Worm (Caenorhabditis elegans) whole organism, L2 larva: ENCODE data around the gene his-7.

ENCODE experiments used
- C34F6.9 ChIP-seq: fragments of 150-350 bp; optimal IDR thresholded peaks from 2 replicates; lab custom pipeline; 2014; ENCODE audit warnings: missing biosample characterization, missing genetic modification characterization
- F13H6.1 ChIP-seq: sonication (generic microtip); optimal IDR thresholded peaks from 2 replicates; lab custom pipeline; 2016; ENCODE audit warnings: missing genetic modification characterization, missing compliant biosample characterization
- ZK546.5 ChIP-seq: sonication (generic microtip); optimal IDR thresholded peaks from 2 replicates; lab custom pipeline; 2017; ENCODE audit warnings: missing biosample characterization, missing genetic modification characterization
- alr-1 ChIP-seq: fragments of 150-350 bp; optimal IDR thresholded peaks from 2 replicates; lab custom pipeline; 2014; ENCODE audit warnings: missing biosample characterization, missing genetic modification characterization
- ama-1 ChIP-seq: fragments of 150-350 bp; optimal IDR thresholded peaks from 2 replicates; lab custom pipeline; 2018; ENCODE audit warnings: inconsistent platforms
- blmp-1 ChIP-seq: sonication (generic microtip); optimal IDR thresholded peaks from 2 replicates; lab custom pipeline; 2017; ENCODE audit warnings: missing genetic modification characterization, mild to moderate bottlenecking, missing compliant biosample characterization, antibody characterized with exemption, moderate library complexity; ENCODE audit not compliant: insufficient read depth
- ceh-16 ChIP-seq: fragments of 150-350 bp; optimal IDR thresholded peaks from 2 replicates; lab custom pipeline; 2014; ENCODE audit warnings: missing biosample characterization, missing genetic modification characterization
- ceh-82 ChIP-seq: fragments of 150-350 bp; optimal IDR thresholded peaks from 2 replicates; lab custom pipeline; 2014; ENCODE audit warnings: missing biosample characterization, missing genetic modification characterization
- crh-2 ChIP-seq: sonication (generic microtip); optimal IDR thresholded peaks from 2 replicates; lab custom pipeline; 2017; ENCODE audit warnings: missing biosample characterization, missing genetic modification characterization
- dmd-4 ChIP-seq: sonication (generic microtip); optimal IDR thresholded peaks from 2 replicates; lab custom pipeline; 2017; ENCODE audit warnings: missing biosample characterization, missing genetic modification characterization
- egl-27 ChIP-seq: sonication (generic microtip); optimal IDR thresholded peaks from 3 replicates; lab custom pipeline; 2017; ENCODE audit warnings: missing biosample characterization, missing genetic modification reagents, missing genetic modification characterization
- elt-1 ChIP-seq: fragments of 150-350 bp; optimal IDR thresholded peaks from 2 replicates; lab custom pipeline; 2014; ENCODE audit warnings: missing biosample characterization, missing genetic modification characterization
- elt-3 ChIP-seq: sonication (generic microtip); optimal IDR thresholded peaks from 2 replicates; lab custom pipeline; 2017; ENCODE audit warnings: missing biosample characterization, missing genetic modification characterization
- fos-1 ChIP-seq: fragments of 150-350 bp; optimal IDR thresholded peaks from 2 replicates; lab custom pipeline; 2014; ENCODE audit warnings: missing biosample characterization, missing genetic modification characterization
- lin-11 ChIP-seq: fragments of 150-350 bp; sonication (generic microtip); optimal IDR thresholded peaks from 2 replicates; lab custom pipeline; 2014; ENCODE audit warnings: missing biosample characterization, missing genetic modification characterization, inconsistent platforms, mixed read lengths
- lin-39 ChIP-seq: fragments of 150-350 bp; optimal IDR thresholded peaks from 2 replicates; lab custom pipeline; 2014; ENCODE audit warnings: missing biosample characterization, missing genetic modification reagents, missing genetic modification characterization
- mab-5 ChIP-seq: fragments of 150-350 bp; optimal IDR thresholded peaks from 2 replicates; lab custom pipeline; 2014; ENCODE audit warnings: missing biosample characterization, missing genetic modification characterization
- mbf-1 ChIP-seq: sonication (generic microtip); optimal IDR thresholded peaks from 2 replicates; lab custom pipeline; 2017; ENCODE audit warnings: missing biosample characterization, missing genetic modification characterization
- mdl-1 ChIP-seq, 2 experiments: fragments of 150-350 bp in 1 of 2; sonication (generic microtip) in 1 of 2; optimal IDR thresholded peaks; 2 replicates each; lab custom pipeline; 2017; ENCODE audit warnings: missing biosample characterization in 2 of 2, missing genetic modification characterization in 2 of 2
- nhr-10 ChIP-seq: sonication (generic microtip); optimal IDR thresholded peaks from 2 replicates; lab custom pipeline; 2017; ENCODE audit warnings: missing biosample characterization, missing genetic modification characterization
- nhr-11 ChIP-seq: fragments of 150-350 bp; optimal IDR thresholded peaks from 2 replicates; lab custom pipeline; 2014; ENCODE audit warnings: missing biosample characterization, missing genetic modification characterization
- nhr-12 ChIP-seq: fragments of 150-350 bp; optimal IDR thresholded peaks from 2 replicates; lab custom pipeline; 2014; ENCODE audit warnings: missing biosample characterization, missing genetic modification characterization
- nhr-129 ChIP-seq: fragments of 150-350 bp; optimal IDR thresholded peaks from 2 replicates; lab custom pipeline; 2014; ENCODE audit warnings: missing biosample characterization, missing genetic modification characterization
- nhr-25 ChIP-seq: fragments of 150-350 bp; sonication (generic microtip); optimal IDR thresholded peaks from 3 replicates; lab custom pipeline; 2014; ENCODE audit warnings: missing biosample characterization, missing genetic modification characterization
- nhr-6 ChIP-seq: fragments of 150-350 bp; optimal IDR thresholded peaks from 2 replicates; lab custom pipeline; 2014; ENCODE audit warnings: missing biosample characterization, missing genetic modification characterization
- peb-1 ChIP-seq: fragments of 150-350 bp; optimal IDR thresholded peaks from 2 replicates; lab custom pipeline; 2014; ENCODE audit warnings: missing biosample characterization, missing genetic modification characterization
- sem-4 ChIP-seq: fragments of 150-350 bp; optimal IDR thresholded peaks from 2 replicates; lab custom pipeline; 2014; ENCODE audit warnings: missing biosample characterization, missing genetic modification reagents, missing genetic modification characterization
- skn-1 ChIP-seq: sonication (generic microtip); optimal IDR thresholded peaks from 2 replicates; lab custom pipeline; 2017; ENCODE audit warnings: missing biosample characterization, missing genetic modification characterization
- sma-3 ChIP-seq: sonication (generic microtip); optimal IDR thresholded peaks from 2 replicates; lab custom pipeline; 2016; ENCODE audit warnings: missing genetic modification reagents, missing genetic modification characterization, missing compliant biosample characterization
- sma-9 ChIP-seq, 2 experiments: fragments of 150-350 bp in 1 of 2; sonication (generic microtip) in 1 of 2; optimal IDR thresholded peaks; 2 replicates each; lab custom pipeline; 2014 to 2016; ENCODE audit warnings: missing genetic modification characterization in 2 of 2, mild to moderate bottlenecking in 1 of 2, missing biosample characterization in 1 of 2, missing compliant biosample characterization in 1 of 2, missing genetic modification reagents in 1 of 2, moderate library complexity in 1 of 2
- unc-39 ChIP-seq: fragments of 150-350 bp; optimal IDR thresholded peaks from 2 replicates; lab custom pipeline; 2014; ENCODE audit warnings: missing biosample characterization, missing genetic modification characterization
- unc-55 ChIP-seq: fragments of 150-350 bp; sonication (generic microtip); optimal IDR thresholded peaks from 3 replicates; lab custom pipeline; 2014; ENCODE audit warnings: missing biosample characterization, missing genetic modification reagents, missing genetic modification characterization
- unc-62 ChIP-seq: fragments of 150-350 bp; optimal IDR thresholded peaks from 2 replicates; lab custom pipeline; 2014; ENCODE audit warnings: missing biosample characterization, missing genetic modification reagents, missing genetic modification characterization
- zag-1 ChIP-seq: fragments of 150-350 bp; optimal IDR thresholded peaks from 2 replicates; lab custom pipeline; 2014; ENCODE audit warnings: missing biosample characterization, missing genetic modification characterization
- ztf-1 ChIP-seq: fragments of 200-800 bp; sonication (Bioruptor generic); conservative IDR thresholded peaks from 2 replicates; pipeline ENCODE4 v1.3.6; 2022; ENCODE audit warnings: missing genetic modification characterization, missing compliant biosample characterization
- ztf-11 ChIP-seq: sonication (generic microtip); optimal IDR thresholded peaks from 2 replicates; lab custom pipeline; 2017; ENCODE audit warnings: missing biosample characterization, missing genetic modification characterization
- ztf-4 ChIP-seq: fragments of 150-350 bp; optimal IDR thresholded peaks from 2 replicates; lab custom pipeline; 2014; ENCODE audit warnings: missing biosample characterization, missing genetic modification characterization

Gene his-7

ce11 chrV:8507324-8507723, 25.9 kb upstream of the his-7 start, which contains the start of gene ZK994.6:
Gene ZK994.6, minus strand, starts transcription at chrV:8507424.
- TF ChIP-seq fos-1 (tag; lab: Kevin White, UChicago) (no peak), ztf-4 (tag; lab: Kevin White, UChicago) (no peak), peb-1 (no peak), sma-9 (GFP tag; optimal IDR thresholded peaks at IDR 0.05; lab: Kevin White, UChicago) (no peak), sma-9 (tag; optimal IDR thresholded peaks at IDR 0.05; lab: Kevin White, UChicago) (no peak), nhr-11 (tag; lab: Kevin White, UChicago) (no peak), ZK546.5 (tag; lab: Kevin White, UChicago) (no peak), dmd-4 (no peak), nhr-12 (tag; lab: Kevin White, UChicago) (no peak), zag-1 (tag; lab: Kevin White, UChicago) (no peak), unc-55 (GFP tag; lab: Kevin White, UChicago) (no peak), alr-1 (tag; lab: Kevin White, UChicago) (no peak), lin-11 (tag; lab: Kevin White, UChicago) (no peak), mdl-1 (tag; optimal IDR thresholded peaks at IDR 0.05; lab: Kevin White, UChicago) (no peak), blmp-1 (tag; lab: Kevin White, UChicago) (no peak), elt-1 (tag; lab: Kevin White, UChicago) (no peak), unc-62 (GFP tag; lab: Kevin White, UChicago) (no peak), sem-4 (tag; lab: Kevin White, UChicago) (no peak)

ce11 chrV:8513361-8513760, 19.8 kb upstream of the his-7 start, which contains the start of gene F45F2.9:
Gene F45F2.9, minus strand, starts transcription at chrV:8513461.
- TF ChIP-seq blmp-1 (tag; lab: Kevin White, UChicago) (no peak), nhr-10 (tag; lab: Kevin White, UChicago) (no peak), ama-1 (lab: Kevin White, UChicago) (no peak)
- TF ChIP-seq, all 48 proteins: peak for 0

ce11 chrV:8516426-8516825, 16.8 kb upstream of the his-7 start:
- TF ChIP-seq ztf-11 (no peak), elt-3 (tag; lab: Kevin White, UChicago) (no peak), egl-27 (tag; lab: Kevin White, UChicago) (no peak), unc-39 (no peak), ceh-16 (no peak), F13H6.1 (tag; lab: Kevin White, UChicago) (no peak), blmp-1 (tag; lab: Kevin White, UChicago) (no peak), nhr-10 (tag; lab: Kevin White, UChicago) (no peak), ceh-82 (no peak), unc-55 (GFP tag; lab: Kevin White, UChicago) (no peak)

- TF ChIP-seq elt-1 (tag; lab: Kevin White, UChicago): no peak
- TF ChIP-seq ztf-11: no peak
- no peak for TF ChIP-seq ama-1 (lab: Kevin White, UChicago)
- no peak for TF ChIP-seq skn-1 (tag; lab: Kevin White, UChicago)
- TF ChIP-seq nhr-25 (tag; lab: Kevin White, UChicago): no peak
- TF ChIP-seq elt-3 (tag; lab: Kevin White, UChicago): no peak
- TF ChIP-seq nhr-6 (tag; lab: Kevin White, UChicago): no peak
- no peak for TF ChIP-seq mdl-1 (tag; optimal IDR thresholded peaks at IDR 0.05; lab: Kevin White, UChicago)
- TF ChIP-seq sma-3 (GFP tag; lab: Kevin White, UChicago): no peak
- TF ChIP-seq ceh-82: no peak
- TF ChIP-seq mab-5 (tag; lab: Kevin White, UChicago): no peak
- TF ChIP-seq dmd-4: no peak
Measured at ce11 chrV:8517711-8518110, 15.5 kb upstream of the his-7 start.

- TF ChIP-seq lin-11 (tag; lab: Kevin White, UChicago) (no peak), C34F6.9 (peak; percentile 53), sma-3 (GFP tag; lab: Kevin White, UChicago) (no peak), crh-2 (tag; lab: Kevin White, UChicago) (peak; percentile 20), mbf-1 (no peak), ztf-1 (GFP tag; lab: Robert Waterston, UW) (no peak), F13H6.1 (tag; lab: Kevin White, UChicago) (no peak), peb-1 (no peak), ceh-82 (no peak), unc-39 (no peak), nhr-129 (peak; percentile 70), alr-1 (tag; lab: Kevin White, UChicago) (no peak), zag-1 (tag; lab: Kevin White, UChicago) (no peak), sma-9 (GFP tag; optimal IDR thresholded peaks at IDR 0.05; lab: Kevin White, UChicago) (peak; percentile 29), sma-9 (tag; optimal IDR thresholded peaks at IDR 0.05; lab: Kevin White, UChicago) (no peak), mdl-1 (tag; optimal IDR thresholded peaks at IDR 0.05; lab: Kevin White, UChicago) (peak in 1 of 2 experiments; percentile 38), lin-39 (tag; lab: Kevin White, UChicago) (no peak), ama-1 (lab: Kevin White, UChicago) (no peak), fos-1 (tag; lab: Kevin White, UChicago) (peak; percentile 19), unc-55 (GFP tag; lab: Kevin White, UChicago) (peak; percentile 63), ZK546.5 (tag; lab: Kevin White, UChicago) (no peak)
- TF ChIP-seq, all 48 proteins: peak for 7
Measured at ce11 chrV:8518283-8518682, 14.9 kb upstream of the his-7 start.
